Worm (Caenorhabditis elegans) whole organism, late embryonic: ENCODE results near the gene twk-23.

Experiments
- F13H6.1 ChIP-seq: sonication (generic microtip); optimal IDR thresholded peaks from 2 replicates; lab custom pipeline; 2016; ENCODE audit warnings: missing genetic modification characterization, missing compliant biosample characterization
- T23F11.4 ChIP-seq: fragments of 200-800 bp; sonication (Bioruptor generic); optimal IDR thresholded peaks from 2 replicates; lab custom pipeline; 2018; ENCODE audit warnings: mild to moderate bottlenecking, missing genetic modification characterization, missing compliant biosample characterization
- elt-4 ChIP-seq: sonication (generic microtip); optimal IDR thresholded peaks from 2 replicates; lab custom pipeline; 2016; ENCODE audit warnings: missing genetic modification characterization, missing compliant biosample characterization

ce11 chrX:13774144-13774543, 49.2 kb downstream of the twk-23 start:
- TF ChIP-seq T23F11.4 (GFP tag; lab: Kevin White, UChicago) (no peak), elt-4 (tag; lab: Kevin White, UChicago) (no peak), F13H6.1 (tag; lab: Kevin White, UChicago) (no peak)
